Fruit fly (Drosophila melanogaster) whole organism, embryonic: ENCODE results near the gene CG7607.

Experiments used
- Bteb2 ChIP-seq: fragments of 200-800 bp; sonication (Bioruptor generic); optimal IDR thresholded peaks from 2 replicates; lab custom pipeline; 2016; ENCODE audit warnings: missing biosample characterization, missing genetic modification characterization
- CG11247 ChIP-seq: fragments of 200-800 bp; sonication (Bioruptor generic); IDR thresholded peaks from 2 replicates; pipeline ENCODE4 v1.3.6; 2022; ENCODE audit warnings: missing biosample characterization, missing genetic modification characterization
- CG12744 ChIP-seq: fragments of 200-800 bp; sonication (Bioruptor generic); optimal IDR thresholded peaks from 2 replicates; lab custom pipeline; 2016; ENCODE audit warnings: missing biosample characterization, missing genetic modification characterization
- CG13424 ChIP-seq: fragments of 200-800 bp; sonication (Bioruptor generic); optimal IDR thresholded peaks from 2 replicates; lab custom pipeline; 2019; ENCODE audit warnings: missing biosample characterization, mild to moderate bottlenecking, missing genetic modification characterization, moderate library complexity
- CG14965 ChIP-seq: fragments of 200-800 bp; sonication (Bioruptor generic); optimal IDR thresholded peaks from 2 replicates; lab custom pipeline; 2016; ENCODE audit warnings: missing biosample characterization, missing genetic modification characterization, borderline replicate concordance
- CG17361 ChIP-seq: fragments of 200-800 bp; sonication (Bioruptor generic); IDR thresholded peaks from 3 replicates; pipeline ENCODE4 v1.3.6; 2022; ENCODE audit warnings: missing biosample characterization, missing genetic modification characterization
- CG17612 ChIP-seq: fragments of 200-800 bp; sonication (Bioruptor generic); IDR thresholded peaks from 2 replicates; pipeline ENCODE4 v1.3.6; 2022; ENCODE audit warnings: missing biosample characterization, missing genetic modification characterization
- CG1832 ChIP-seq: fragments of 200-800 bp; sonication (Bioruptor generic); optimal IDR thresholded peaks from 2 replicates; lab custom pipeline; 2017; ENCODE audit warnings: missing biosample characterization, mild to moderate bottlenecking, missing genetic modification characterization, inconsistent platforms
- CG18619 ChIP-seq: fragments of 200-800 bp; sonication (Bioruptor generic); optimal IDR thresholded peaks from 3 replicates; lab custom pipeline; 2017; ENCODE audit warnings: missing biosample characterization, mild to moderate bottlenecking, missing genetic modification characterization
- CG2875 ChIP-seq: fragments of 200-800 bp; sonication (Bioruptor generic); optimal IDR thresholded peaks from 2 replicates; lab custom pipeline; 2017; ENCODE audit warnings: missing biosample characterization, mild to moderate bottlenecking, missing genetic modification characterization, missing genetic modification reagents
- CG31224 ChIP-seq: fragments of 200-800 bp; sonication (Bioruptor generic); IDR thresholded peaks from 2 replicates; pipeline ENCODE4 v1.3.6; 2022; ENCODE audit warnings: missing biosample characterization, missing genetic modification characterization
- CG33213 ChIP-seq: fragments of 200-800 bp; sonication (Bioruptor generic); optimal IDR thresholded peaks from 3 replicates; lab custom pipeline; 2016; ENCODE audit warnings: missing biosample characterization, missing genetic modification characterization
- CG34422 ChIP-seq: fragments of 200-800 bp; sonication (Bioruptor generic); IDR thresholded peaks from 3 replicates; pipeline ENCODE4 v1.3.6; 2022; ENCODE audit warnings: missing biosample characterization, missing genetic modification characterization
- CG43689 ChIP-seq: fragments of 200-800 bp; sonication (Bioruptor generic); IDR thresholded peaks from 2 replicates; pipeline ENCODE4 v1.3.6; 2022; ENCODE audit warnings: missing biosample characterization, missing genetic modification characterization
- CG4617 ChIP-seq: fragments of 200-800 bp; sonication (Bioruptor generic); optimal IDR thresholded peaks from 3 replicates; lab custom pipeline; 2016; ENCODE audit warnings: missing biosample characterization, missing genetic modification characterization, borderline replicate concordance
- CG5180 ChIP-seq: fragments of 200-800 bp; sonication (Bioruptor generic); optimal IDR thresholded peaks from 3 replicates; lab custom pipeline; 2017; ENCODE audit warnings: missing biosample characterization, missing genetic modification characterization, mild to moderate bottlenecking, moderate library complexity, missing genetic modification reagents
- CG7357 ChIP-seq: fragments of 200-800 bp; sonication (Bioruptor generic); IDR thresholded peaks from 3 replicates; pipeline ENCODE4 v1.3.6; 2022; ENCODE audit warnings: missing biosample characterization, missing genetic modification characterization
- CG7786 ChIP-seq: fragments of 200-800 bp; sonication (Bioruptor generic); optimal IDR thresholded peaks from 2 replicates; lab custom pipeline; 2016; ENCODE audit warnings: missing biosample characterization, missing genetic modification characterization
- Chrac-16 ChIP-seq: fragments of 200-800 bp; sonication (Bioruptor generic); optimal IDR thresholded peaks from 3 replicates; lab custom pipeline; 2016; ENCODE audit warnings: missing biosample characterization, missing genetic modification characterization
- D19B ChIP-seq: fragments of 200-800 bp; sonication (Bioruptor generic); optimal IDR thresholded peaks from 2 replicates; lab custom pipeline; 2017; ENCODE audit warnings: missing biosample characterization, mild to moderate bottlenecking, missing genetic modification characterization
- Fer1 ChIP-seq: fragments of 200-800 bp; sonication (Bioruptor generic); optimal IDR thresholded peaks from 2 replicates; lab custom pipeline; 2017; ENCODE audit warnings: missing biosample characterization, mild to moderate bottlenecking, missing genetic modification characterization
- GATAe ChIP-seq: fragments of 200-800 bp; sonication (Bioruptor generic); conservative IDR thresholded peaks from 2 replicates; pipeline ENCODE4 v1.3.6; 2022; ENCODE audit warnings: missing biosample characterization, missing genetic modification characterization
- HLH54F ChIP-seq: fragments of 200-800 bp; sonication (Bioruptor generic); optimal IDR thresholded peaks from 3 replicates; lab custom pipeline; 2016; ENCODE audit warnings: missing biosample characterization, missing genetic modification characterization
- Hsf ChIP-seq: fragments of 200-800 bp; sonication (Bioruptor generic); optimal IDR thresholded peaks from 3 replicates; lab custom pipeline; 2016; ENCODE audit warnings: missing biosample characterization, missing genetic modification characterization
- Meics ChIP-seq: fragments of 200-800 bp; sonication (Bioruptor generic); optimal IDR thresholded peaks from 2 replicates; lab custom pipeline; 2017; ENCODE audit warnings: missing biosample characterization, mild to moderate bottlenecking, missing genetic modification characterization
- Mrtf ChIP-seq: fragments of 200-800 bp; sonication (Bioruptor generic); IDR thresholded peaks from 3 replicates; pipeline ENCODE4 v1.3.6; 2022; ENCODE audit warnings: missing biosample characterization, missing genetic modification characterization
- NC2β ChIP-seq: fragments of 200-800 bp; sonication (Bioruptor generic); optimal IDR thresholded peaks from 2 replicates; lab custom pipeline; 2016; ENCODE audit warnings: missing biosample characterization, missing genetic modification characterization
- Nf-YC ChIP-seq: fragments of 200-800 bp; optimal IDR thresholded peaks from 3 replicates; lab custom pipeline; 2019; ENCODE audit warnings: missing biosample characterization, mild to moderate bottlenecking, missing genetic modification characterization, moderate library complexity
- Optix ChIP-seq: fragments of 200-800 bp; sonication (Bioruptor generic); IDR thresholded peaks from 3 replicates; pipeline ENCODE4 v1.3.6; 2022; ENCODE audit warnings: missing biosample characterization, missing genetic modification characterization
- Pdp1 ChIP-seq, 2 experiments: fragments of 200-800 bp; sonication (Bioruptor generic); optimal IDR thresholded peaks; 3 replicates each; lab custom pipeline; 2016; ENCODE audit warnings: missing biosample characterization in 2 of 2, missing genetic modification characterization in 2 of 2, mild to moderate bottlenecking in 1 of 2, moderate library complexity in 1 of 2
- Tbp ChIP-seq: fragments of >200 bp; optimal IDR thresholded peaks from 2 replicates; lab custom pipeline; 2018; ENCODE audit warnings: missing biosample characterization, missing genetic modification characterization
- bab2 ChIP-seq: fragments of 200-800 bp; sonication (Bioruptor generic); optimal IDR thresholded peaks from 2 replicates; lab custom pipeline; 2016; ENCODE audit warnings: missing biosample characterization, missing genetic modification characterization
- cwo ChIP-seq: fragments of 200-800 bp; sonication (Bioruptor generic); optimal IDR thresholded peaks from 3 replicates; lab custom pipeline; 2017; ENCODE audit warnings: missing biosample characterization, missing genetic modification characterization, mild to moderate bottlenecking, moderate library complexity, missing genetic modification reagents
- da ChIP-seq: fragments of 200-800 bp; sonication (Bioruptor generic); optimal IDR thresholded peaks from 2 replicates; lab custom pipeline; 2016; ENCODE audit warnings: missing biosample characterization, missing genetic modification characterization
- dmrt11E ChIP-seq: fragments of 200-800 bp; sonication (Bioruptor generic); optimal IDR thresholded peaks from 3 replicates; lab custom pipeline; 2018; ENCODE audit warnings: missing biosample characterization, mild to moderate bottlenecking, missing genetic modification characterization, moderate library complexity
- hkb ChIP-seq, 2 experiments: fragments of 200-800 bp in 1 of 2; fragments of >200 bp in 1 of 2; sonication (Bioruptor generic) in 1 of 2; IDR thresholded peaks in 1 of 2; optimal IDR thresholded peaks in 1 of 2; 2 replicates each; pipeline versions ENCODE4 v1.3.6 to Lab custom; 2017 to 2022; ENCODE audit warnings: missing biosample characterization in 1 of 2, missing genetic modification characterization in 1 of 2
- kay ChIP-seq: fragments of 200-800 bp; sonication (Bioruptor generic); optimal IDR thresholded peaks from 2 replicates; lab custom pipeline; 2016; ENCODE audit warnings: missing biosample characterization, missing genetic modification characterization
- lmd ChIP-seq: fragments of 200-800 bp; sonication (Bioruptor generic); IDR thresholded peaks from 2 replicates; pipeline ENCODE4 v1.3.6; 2022; ENCODE audit warnings: missing biosample characterization, missing genetic modification characterization
- pan ChIP-seq, 4 experiments: fragments of >200 bp in 3 of 4; fragments of 200-800 bp in 1 of 4; sonication (Bioruptor generic) in 1 of 4; optimal IDR thresholded peaks in 3 of 4; IDR thresholded peaks in 1 of 4; 2 replicates each; pipeline versions ENCODE4 v1.3.6 to Lab custom; 2017 to 2022; ENCODE audit warnings: missing biosample characterization in 2 of 4, missing genetic modification characterization in 2 of 4, mixed read lengths in 1 of 4
- pita ChIP-seq: fragments of 200-800 bp; sonication (Bioruptor generic); optimal IDR thresholded peaks from 2 replicates; lab custom pipeline; 2017; ENCODE audit warnings: missing biosample characterization, mild to moderate bottlenecking, missing genetic modification characterization
- ro ChIP-seq: fragments of 200-800 bp; sonication (Bioruptor generic); IDR thresholded peaks from 2 replicates; pipeline ENCODE4 v1.3.6; 2022; ENCODE audit warnings: missing biosample characterization, missing genetic modification characterization
- sc ChIP-seq, 3 experiments: fragments of >200 bp in 2 of 3; fragments of 200-800 bp in 1 of 3; sonication (Bioruptor generic) in 1 of 3; optimal IDR thresholded peaks; 2 replicates in 2 of 3; 3 replicates in 1 of 3; lab custom pipeline; 2017; ENCODE audit warnings: mild to moderate bottlenecking in 1 of 3, missing biosample characterization in 1 of 3, missing genetic modification characterization in 1 of 3, missing genetic modification reagents in 1 of 3
- sim ChIP-seq: fragments of 200-800 bp; sonication (Bioruptor generic); IDR thresholded peaks from 2 replicates; pipeline ENCODE4 v1.3.6; 2022; ENCODE audit warnings: missing biosample characterization, missing genetic modification characterization
- sisA ChIP-seq: fragments of 200-800 bp; sonication (Bioruptor generic); IDR thresholded peaks from 2 replicates; pipeline ENCODE4 v1.3.6; 2022; ENCODE audit warnings: missing biosample characterization, missing genetic modification characterization
- tll ChIP-seq, 2 experiments: fragments of 200-800 bp in 1 of 2; fragments of >200 bp in 1 of 2; sonication (Bioruptor generic) in 1 of 2; optimal IDR thresholded peaks; 2 replicates each; lab custom pipeline; 2017 to 2019; ENCODE audit warnings: missing biosample characterization in 2 of 2, missing genetic modification characterization in 2 of 2, mild to moderate bottlenecking in 1 of 2, moderate library complexity in 1 of 2
- zen2 ChIP-seq: fragments of 200-800 bp; sonication (Bioruptor generic); IDR thresholded peaks from 3 replicates; pipeline ENCODE4 v1.3.6; 2022; ENCODE audit warnings: missing biosample characterization, missing genetic modification characterization; ENCODE audit not compliant: partially characterized antibody

Gene CG7607

DNA sequence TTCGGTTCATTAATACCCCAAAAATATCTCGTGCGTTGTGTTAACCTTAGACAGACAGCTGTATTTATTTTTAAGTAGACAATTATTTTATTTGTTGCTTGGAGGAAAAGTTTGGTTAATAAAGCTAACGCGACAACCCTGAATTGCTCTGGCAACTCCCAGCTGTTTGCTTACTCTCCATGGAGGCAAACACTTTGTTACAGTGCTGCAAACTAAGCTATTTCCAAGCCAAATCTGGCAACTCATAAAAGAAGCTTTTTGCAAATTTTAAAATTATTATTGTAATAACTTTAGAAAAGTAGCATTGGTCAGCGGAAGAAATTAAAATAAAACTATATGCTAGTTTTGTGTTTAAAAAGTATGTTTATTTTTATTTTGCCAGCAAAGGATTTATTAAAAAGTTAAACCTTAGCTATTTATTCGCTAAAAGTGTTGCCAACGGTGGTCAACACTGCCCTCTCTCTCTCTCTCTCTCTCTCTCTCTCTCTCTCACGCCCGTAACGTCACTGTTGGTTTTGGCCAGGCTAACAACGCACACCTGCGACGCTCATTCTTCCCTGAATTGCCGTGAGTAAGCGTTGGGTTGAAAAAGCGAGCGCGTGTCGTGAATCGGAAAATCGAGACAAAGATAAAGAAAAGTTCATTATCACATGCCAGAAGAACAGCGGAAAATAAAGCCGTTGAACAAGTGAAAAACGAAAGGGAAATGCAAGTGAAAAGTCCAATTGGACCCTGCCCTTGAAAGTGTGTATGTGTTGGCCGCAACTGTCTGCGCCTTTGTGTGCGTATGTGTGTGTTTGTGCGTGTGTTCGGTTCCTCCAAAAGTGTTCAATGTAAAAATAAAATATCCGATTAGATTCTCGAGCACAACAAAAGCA, 16.1 kb downstream of the CG7607 start (continued):
- TF ChIP-seq NC2β (GFP tag; lab: Kevin White, UChicago) (peak; percentile 86), Optix (GFP tag; lab: Robert Waterston, UW) (peak; percentile 91), CG17612 (GFP tag; lab: Robert Waterston, UW) (peak; percentile 86), Meics (GFP tag; lab: Kevin White, UChicago) (peak; percentile 91), CG31224 (GFP tag; lab: Robert Waterston, UW) (peak; percentile 88), CG12744 (GFP tag; lab: Kevin White, UChicago) (peak; percentile 88), lmd (GFP tag; lab: Robert Waterston, UW) (peak; percentile 93), dmrt11E (tag; lab: Kevin White, UChicago) (peak; percentile 52), pan (optimal IDR thresholded peaks at IDR 0.05; lab: Kevin White, UChicago) (no peak), pan (GFP tag; optimal IDR thresholded peaks at IDR 0.05 in 1 of 2, IDR thresholded peaks at IDR 0.05 in 1 of 2) (peak in 1 of 2 experiments; percentile 97), CG18619 (GFP tag; lab: Kevin White, UChicago) (peak; percentile 85), CG13424 (tag; lab: Kevin White, UChicago) (peak; percentile 77), sisA (GFP tag; lab: Robert Waterston, UW) (peak; percentile 88), GATAe (GFP tag; lab: Robert Waterston, UW) (0 out of 2 replicates have a peak, but pooled peaks have one; percentile 77), sc (optimal IDR thresholded peaks at IDR 0.05; lab: Kevin White, UChicago) (no peak), sc (GFP tag; optimal IDR thresholded peaks at IDR 0.05; lab: Kevin White, UChicago) (peak; percentile 71), sim (GFP tag; lab: Robert Waterston, UW) (peak; percentile 85), CG33213 (GFP tag; lab: Kevin White, UChicago) (peak; percentile 83), CG43689 (GFP tag; lab: Robert Waterston, UW) (peak; percentile 61), Fer1 (GFP tag; lab: Kevin White, UChicago) (peak; percentile 92), CG1832 (GFP tag; lab: Kevin White, UChicago) (peak; percentile 50), Chrac-16 (GFP tag; lab: Kevin White, UChicago) (peak; percentile 85), tll (GFP tag; optimal IDR thresholded peaks at IDR 0.05; lab: Kevin White, UChicago) (peak in 1 of 2 experiments; percentile 66), Pdp1 (GFP tag; optimal IDR thresholded peaks at IDR 0.05; lab: Kevin White, UChicago) (peak; percentile 64 to 91), CG11247 (GFP tag; lab: Robert Waterston, UW) (peak; percentile 93), D19B (GFP tag; lab: Kevin White, UChicago) (peak; percentile 84), CG5180 (GFP tag; lab: Kevin White, UChicago) (peak; percentile 74), CG7786 (GFP tag; lab: Kevin White, UChicago) (peak; percentile 90), kay (GFP tag; lab: Kevin White, UChicago) (peak; percentile 62), hkb (optimal IDR thresholded peaks at IDR 0.05; lab: Kevin White, UChicago) (peak; percentile 73), hkb (GFP tag; IDR thresholded peaks at IDR 0.05; lab: Robert Waterston, UW) (peak; percentile 96), Tbp (peak; percentile 44), zen2 (GFP tag; lab: Robert Waterston, UW) (no peak), ro (GFP tag; lab: Robert Waterston, UW) (peak; percentile 82), da (peak; percentile 54), pita (GFP tag; lab: Kevin White, UChicago) (no peak), Nf-YC (tag; lab: Kevin White, UChicago) (peak; percentile 50), cwo (GFP tag; lab: Kevin White, UChicago) (peak; percentile 81), CG17361 (GFP tag; lab: Robert Waterston, UW) (peak; percentile 74), HLH54F (peak; percentile 89), CG34422 (GFP tag; lab: Robert Waterston, UW) (peak; percentile 92), CG4617 (GFP tag; lab: Kevin White, UChicago) (peak; percentile 63), Mrtf (GFP tag; lab: Robert Waterston, UW) (peak; percentile 95), CG7357 (GFP tag; lab: Robert Waterston, UW) (peak; percentile 84), Bteb2 (peak; percentile 93), Hsf (GFP tag; lab: Kevin White, UChicago) (peak; percentile 91), bab2 (peak; percentile 90), CG14965 (GFP tag; lab: Kevin White, UChicago) (peak; percentile 65), CG2875 (peak; percentile 81)
